Worm (Caenorhabditis elegans) whole organism, midembryonic: ENCODE data around the gene catp-6.

Experiments
- T22C8.4 ChIP-seq: fragments of 200-800 bp; sonication (Bioruptor generic); IDR thresholded peaks from 2 replicates; pipeline ENCODE4 v1.3.6; 2022; ENCODE audit warnings: missing genetic modification characterization, missing compliant biosample characterization
- cog-1 ChIP-seq: sonication (generic microtip); optimal IDR thresholded peaks from 2 replicates; lab custom pipeline; 2016; ENCODE audit warnings: missing genetic modification characterization, missing compliant biosample characterization
- flt-1 ChIP-seq: fragments of 200-800 bp; sonication (Bioruptor generic); IDR thresholded peaks from 2 replicates; pipeline ENCODE4 v1.3.6; 2022; ENCODE audit warnings: missing genetic modification characterization, missing compliant biosample characterization
- klf-2 ChIP-seq: fragments of 200-800 bp; sonication (Bioruptor generic); conservative IDR thresholded peaks from 2 replicates; pipeline ENCODE4 v1.3.6; 2022; ENCODE audit warnings: missing genetic modification reagents, missing genetic modification characterization, missing compliant biosample characterization
- med-1 ChIP-seq: sonication (generic microtip); optimal IDR thresholded peaks from 2 replicates; lab custom pipeline; 2017; ENCODE audit warnings: missing genetic modification characterization, mild to moderate bottlenecking, missing compliant biosample characterization, antibody characterized with exemption, missing genetic modification reagents; ENCODE audit not compliant: insufficient read depth
- ref-1 ChIP-seq: fragments of 200-800 bp; sonication (Bioruptor generic); conservative IDR thresholded peaks from 2 replicates; pipeline ENCODE4 v1.3.6; 2022; ENCODE audit warnings: missing genetic modification reagents, missing genetic modification characterization, missing compliant biosample characterization
- tab-1 ChIP-seq: fragments of 200-800 bp; sonication (Bioruptor generic); IDR thresholded peaks from 2 replicates; pipeline ENCODE4 v1.3.6; 2022; ENCODE audit warnings: missing genetic modification characterization, missing compliant biosample characterization
- ztf-23 ChIP-seq: fragments of 200-800 bp; sonication (Bioruptor generic); IDR thresholded peaks from 2 replicates; pipeline ENCODE4 v1.3.6; 2022; ENCODE audit warnings: missing genetic modification reagents, missing genetic modification characterization, missing compliant biosample characterization
- ztf-29 ChIP-seq: fragments of 200-800 bp; sonication (Bioruptor generic); IDR thresholded peaks from 2 replicates; pipeline ENCODE4 v1.3.6; 2022; ENCODE audit warnings: missing genetic modification reagents, missing genetic modification characterization, missing compliant biosample characterization

The catp-6 gene

DNA sequence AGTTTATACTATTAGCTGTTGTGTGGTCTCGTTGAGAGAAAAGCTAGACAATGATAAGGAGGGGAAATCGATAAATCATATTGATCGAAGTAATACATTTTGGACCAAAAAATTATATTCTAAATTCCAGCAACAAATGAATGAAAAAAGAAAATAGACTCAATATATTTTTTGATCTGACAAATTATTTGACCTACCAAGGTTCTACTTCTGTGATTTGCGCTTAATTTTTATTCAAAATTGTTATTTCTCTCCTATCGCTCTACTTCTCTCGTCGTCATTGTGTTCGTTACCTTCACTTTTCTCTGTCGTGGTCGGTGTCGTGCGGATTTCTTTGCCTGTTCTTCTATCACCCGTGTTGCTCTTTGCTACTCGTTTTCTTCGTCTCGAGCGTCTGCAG is 34.6 kb upstream of the catp-6 start:
- no peak for TF ChIP-seq ztf-29 (GFP tag; lab: Robert Waterston, UW)
- TF ChIP-seq ztf-23 (GFP tag; lab: Robert Waterston, UW), result no peak
- no peak for TF ChIP-seq T22C8.4
- TF ChIP-seq med-1, result no peak
- TF ChIP-seq tab-1 (GFP tag; lab: Robert Waterston, UW), result no peak
- TF ChIP-seq klf-2 (GFP tag; lab: Robert Waterston, UW), result no peak
- no peak for TF ChIP-seq ref-1
- TF ChIP-seq flt-1 (GFP tag; lab: Robert Waterston, UW), result no peak
- TF ChIP-seq cog-1 (tag; lab: Kevin White, UChicago), result no peak

DNA sequence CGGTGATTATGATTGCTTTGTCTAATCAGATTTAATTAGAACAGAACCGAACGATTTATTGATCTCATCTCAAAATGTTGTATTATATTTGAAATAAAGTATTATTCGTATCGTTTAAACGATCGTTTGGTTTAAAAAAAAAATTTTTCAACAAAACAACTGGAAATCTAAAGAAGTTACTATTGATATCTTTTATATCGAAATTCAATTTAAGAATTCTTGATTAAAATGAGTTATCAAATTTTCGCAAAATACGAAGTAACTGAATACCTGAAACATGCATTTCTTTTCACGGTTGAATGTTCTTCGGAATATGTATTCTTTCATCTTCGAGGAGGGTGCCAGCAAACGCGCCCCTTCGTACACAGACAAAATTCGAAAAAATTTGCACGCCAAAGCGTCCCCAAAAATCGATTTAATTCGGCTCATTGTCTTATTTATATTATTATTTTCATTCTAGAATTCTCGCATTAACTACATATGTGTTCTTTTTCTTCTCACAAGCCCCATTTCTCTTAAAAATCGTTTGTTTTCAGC is 33.6 kb upstream of the catp-6 start, which contains the start of gene npp-1:
Gene npp-1 (plus strand): TSS at position 537 of the 537 bp plus-strand sequence.
- no peak for TF ChIP-seq med-1
- no peak for TF ChIP-seq ref-1
- TF ChIP-seq klf-2 (GFP tag; lab: Robert Waterston, UW), result no peak
- TF ChIP-seq flt-1 (GFP tag; lab: Robert Waterston, UW), result no peak
- no peak for TF ChIP-seq cog-1 (tag; lab: Kevin White, UChicago)
- TF ChIP-seq T22C8.4, result no peak
- TF ChIP-seq ztf-23 (GFP tag; lab: Robert Waterston, UW), result no peak
- TF ChIP-seq tab-1 (GFP tag; lab: Robert Waterston, UW), result no peak
- TF ChIP-seq ztf-29 (GFP tag; lab: Robert Waterston, UW), result no peak

DNA sequence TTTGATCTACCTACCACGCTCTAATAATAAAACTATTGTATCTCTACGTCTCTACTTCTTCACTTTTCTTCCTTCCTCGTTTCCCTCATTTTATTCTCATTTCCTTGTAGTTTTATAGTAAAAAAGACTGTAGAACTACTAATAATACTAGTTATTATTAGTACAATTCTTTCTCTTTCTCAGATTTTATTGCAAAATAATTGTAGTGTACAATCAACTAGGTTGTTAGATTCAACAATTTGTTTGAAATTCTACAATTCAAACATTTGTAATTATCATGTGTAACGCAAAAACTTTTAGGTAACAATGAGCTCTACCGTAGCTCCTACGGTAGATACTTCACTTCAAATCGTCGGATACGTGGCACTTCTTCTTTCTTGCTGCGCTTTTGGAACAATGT is 31.3 kb upstream of the catp-6 start, which contains the start of gene K07F5.12:
Gene K07F5.12 (plus strand): TSS at position 301 of the 400 bp plus-strand sequence.
- TF ChIP-seq ref-1, result no peak
- TF ChIP-seq cog-1 (tag; lab: Kevin White, UChicago), result no peak
- TF ChIP-seq med-1, result no peak
- no peak for TF ChIP-seq tab-1 (GFP tag; lab: Robert Waterston, UW)
- no peak for TF ChIP-seq ztf-29 (GFP tag; lab: Robert Waterston, UW)
- TF ChIP-seq ztf-23 (GFP tag; lab: Robert Waterston, UW), result no peak
- TF ChIP-seq klf-2 (GFP tag; lab: Robert Waterston, UW), result no peak
- no peak for TF ChIP-seq flt-1 (GFP tag; lab: Robert Waterston, UW)

DNA sequence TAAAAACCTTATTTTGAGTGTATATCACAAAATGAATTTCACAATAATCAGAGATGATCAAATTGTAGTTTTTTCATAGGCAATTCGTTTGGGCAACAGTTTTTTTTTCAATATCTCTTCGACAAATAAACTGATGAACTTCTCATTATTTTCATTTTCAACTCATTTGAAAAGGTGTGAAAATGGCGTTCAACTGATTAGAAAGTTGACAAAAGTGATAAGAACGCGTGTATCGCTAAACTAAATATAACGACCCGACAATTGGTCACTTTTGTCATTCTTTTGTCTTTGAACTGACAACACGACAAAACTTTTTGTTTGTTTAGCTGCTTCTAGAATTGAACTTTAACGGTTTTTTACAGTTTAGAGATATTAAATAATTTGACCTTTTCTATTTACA is 30.6 kb upstream of the catp-6 start:
- TF ChIP-seq cog-1 (tag; lab: Kevin White, UChicago) (no peak), T22C8.4 (no peak), ztf-29 (GFP tag; lab: Robert Waterston, UW) (no peak), med-1 (no peak)

DNA sequence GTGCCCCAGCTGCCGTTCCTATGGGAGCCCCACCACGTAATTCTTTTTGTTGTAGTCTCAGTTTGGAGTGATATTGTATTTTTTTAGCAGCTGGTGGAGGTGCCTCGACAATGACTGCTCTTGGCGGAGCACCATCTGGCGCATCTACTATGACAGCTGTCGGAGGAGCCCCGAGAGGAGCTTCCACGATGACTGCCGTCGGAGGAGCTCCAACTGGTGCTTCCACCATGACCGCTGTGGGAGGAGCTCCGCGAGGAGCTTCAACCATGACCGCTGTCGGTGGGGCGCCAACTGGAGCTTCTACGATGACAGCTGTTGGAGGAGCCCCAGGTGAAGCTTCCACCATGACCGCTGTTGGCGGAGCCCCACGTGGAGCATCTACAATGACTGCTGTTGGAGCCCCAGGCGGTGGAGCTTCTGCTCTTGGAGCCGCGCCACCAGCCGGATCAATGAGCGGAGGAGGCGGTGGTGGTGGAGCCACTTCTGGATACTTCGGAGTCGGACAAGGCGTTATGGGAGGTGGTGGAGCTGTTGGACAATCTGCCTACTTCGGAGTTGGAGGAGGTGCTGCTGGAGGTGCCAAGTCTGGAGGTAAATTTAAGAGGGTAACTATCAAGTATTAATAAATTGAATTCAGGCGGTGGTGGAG is 28.6 kb upstream of the catp-6 start:
- TF ChIP-seq ref-1, result no peak
- TF ChIP-seq tab-1 (GFP tag; lab: Robert Waterston, UW), result no peak
- no peak for TF ChIP-seq ztf-29 (GFP tag; lab: Robert Waterston, UW)
- no peak for TF ChIP-seq flt-1 (GFP tag; lab: Robert Waterston, UW)

DNA sequence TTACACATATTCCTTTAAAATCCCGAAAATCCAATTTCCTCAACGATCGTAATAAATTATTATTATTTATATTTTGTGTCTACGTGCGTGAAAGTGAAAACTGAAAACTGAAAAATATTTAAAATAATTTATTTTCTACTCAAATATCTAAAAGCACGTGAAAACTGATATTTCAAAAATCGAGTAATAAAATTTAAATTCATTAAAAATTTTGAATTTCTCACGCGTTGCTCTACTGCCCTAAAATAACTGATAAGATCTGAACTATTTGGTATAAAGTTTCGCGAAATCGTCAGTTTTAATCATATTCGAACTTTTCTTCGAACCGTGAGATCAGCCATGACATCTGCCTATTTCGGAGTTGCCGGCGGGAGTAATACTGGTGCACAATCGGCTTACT is 27.9 kb upstream of the catp-6 start, which contains the start of gene ssq-1:
Gene ssq-1 (plus strand): TSS at position 301 of the 400 bp plus-strand sequence.
- TF ChIP-seq ztf-29 (GFP tag; lab: Robert Waterston, UW), result no peak
- no peak for TF ChIP-seq klf-2 (GFP tag; lab: Robert Waterston, UW)
- TF ChIP-seq ref-1, result no peak
- TF ChIP-seq med-1, result no peak
- TF ChIP-seq ztf-23 (GFP tag; lab: Robert Waterston, UW), result no peak
- TF ChIP-seq flt-1 (GFP tag; lab: Robert Waterston, UW), result no peak
- no peak for TF ChIP-seq cog-1 (tag; lab: Kevin White, UChicago)
- TF ChIP-seq tab-1 (GFP tag; lab: Robert Waterston, UW), result no peak
- TF ChIP-seq T22C8.4, result no peak

DNA sequence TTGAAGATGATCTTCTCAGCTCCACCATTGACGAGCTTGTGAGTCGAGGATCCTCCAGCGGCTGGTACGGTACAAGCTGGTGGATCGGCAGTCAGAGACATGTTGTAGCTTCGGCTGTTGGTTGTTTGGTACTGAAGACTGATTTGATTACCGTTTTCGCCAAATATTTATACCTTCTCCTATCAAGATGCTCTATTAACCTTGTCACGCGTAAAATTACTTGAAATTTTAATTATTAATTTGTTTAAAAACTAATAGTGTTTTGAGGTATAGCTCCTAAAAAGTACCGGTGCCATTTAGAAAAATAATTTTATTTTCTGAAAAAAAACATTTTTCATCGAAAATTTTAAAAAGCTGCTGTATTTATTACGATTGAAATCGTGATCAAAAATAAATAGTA is 26.6 kb upstream of the catp-6 start, which contains the start of gene ssp-10:
Gene ssp-10 (minus strand): TSS at position 101 of the 400 bp plus-strand sequence.
- TF ChIP-seq ztf-29 (GFP tag; lab: Robert Waterston, UW) (no peak), klf-2 (GFP tag; lab: Robert Waterston, UW) (no peak), T22C8.4 (no peak), tab-1 (GFP tag; lab: Robert Waterston, UW) (no peak), cog-1 (tag; lab: Kevin White, UChicago) (no peak), flt-1 (GFP tag; lab: Robert Waterston, UW) (no peak), ref-1 (no peak), med-1 (no peak), ztf-23 (GFP tag; lab: Robert Waterston, UW) (no peak)

DNA sequence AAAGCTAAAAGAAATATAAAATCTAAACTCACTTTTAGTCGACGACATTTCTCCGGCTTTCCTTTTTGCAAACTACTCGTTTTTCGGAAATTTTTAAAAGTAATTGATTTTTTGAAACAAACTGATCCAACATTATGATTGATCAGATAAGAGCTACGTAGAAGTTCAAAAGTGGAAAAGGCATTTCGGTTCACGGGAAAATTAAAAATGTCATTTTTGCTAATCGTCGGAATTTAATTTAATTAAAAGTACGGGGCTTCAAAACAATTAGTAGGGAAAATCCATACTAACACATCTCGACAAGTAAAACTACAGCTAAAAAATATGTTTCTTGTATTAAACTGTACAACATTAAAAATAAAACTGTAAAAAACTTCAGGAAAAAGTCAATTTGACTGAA is 25.2 kb upstream of the catp-6 start, which contains the start of gene K07F5.8:
Gene K07F5.8 (minus strand): TSS at position 101 of the 400 bp plus-strand sequence.
- TF ChIP-seq ztf-23 (GFP tag; lab: Robert Waterston, UW) (no peak), flt-1 (GFP tag; lab: Robert Waterston, UW) (no peak), cog-1 (tag; lab: Kevin White, UChicago) (no peak), ref-1 (no peak)

DNA sequence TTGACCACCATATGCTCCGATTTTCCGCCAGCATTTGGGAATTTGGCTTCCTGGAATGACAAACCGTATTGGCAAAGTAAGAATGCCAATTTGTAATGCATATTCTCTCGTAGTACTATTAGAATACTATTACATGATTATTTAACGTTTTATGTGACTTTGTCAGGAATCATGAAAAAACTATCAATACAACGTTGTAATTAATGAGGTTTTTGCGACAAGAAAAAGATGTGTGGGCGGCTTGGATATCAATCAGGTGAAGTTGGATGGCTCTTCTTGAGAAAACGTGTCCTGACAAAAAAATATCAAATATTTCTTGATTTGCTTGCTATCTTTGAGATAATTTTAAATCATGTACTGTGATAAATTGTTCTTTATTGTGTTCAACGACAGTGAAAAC is 23.7 kb upstream of the catp-6 start, which contains the start of gene K07F5.7:
Gene K07F5.7 (minus strand): TSS at position 101 of the 400 bp plus-strand sequence.
- TF ChIP-seq klf-2 (GFP tag; lab: Robert Waterston, UW), result no peak
- no peak for TF ChIP-seq med-1
- TF ChIP-seq T22C8.4, result no peak
- TF ChIP-seq ztf-23 (GFP tag; lab: Robert Waterston, UW), result no peak
- TF ChIP-seq ztf-29 (GFP tag; lab: Robert Waterston, UW), result no peak
- no peak for TF ChIP-seq ref-1
- no peak for TF ChIP-seq cog-1 (tag; lab: Kevin White, UChicago)
- TF ChIP-seq tab-1 (GFP tag; lab: Robert Waterston, UW), result no peak
- no peak for TF ChIP-seq flt-1 (GFP tag; lab: Robert Waterston, UW)

DNA sequence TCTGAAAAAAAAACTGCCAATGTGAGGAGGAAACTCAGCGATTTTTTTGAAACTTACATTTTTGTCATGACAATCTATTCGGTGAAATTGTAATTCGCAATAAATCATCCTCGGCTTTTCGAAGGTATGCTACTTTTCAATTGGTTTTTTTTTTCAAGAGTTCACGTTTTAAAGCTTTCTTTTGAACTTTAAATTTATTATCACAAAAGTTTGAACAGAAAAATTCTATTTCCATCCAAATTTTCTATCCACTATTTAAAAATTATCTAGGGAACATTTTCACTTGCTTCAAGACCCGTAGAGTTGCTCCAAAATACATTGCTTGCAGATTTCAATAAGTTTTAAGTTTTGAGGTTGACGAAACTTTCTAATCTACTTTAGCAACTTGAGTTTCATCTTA is 22.2 kb upstream of the catp-6 start, which contains the start of gene K07F5.6:
Gene K07F5.6 (minus strand): TSS at position 101 of the 400 bp plus-strand sequence.
- TF ChIP-seq ztf-29 (GFP tag; lab: Robert Waterston, UW), result no peak
- no peak for TF ChIP-seq ztf-23 (GFP tag; lab: Robert Waterston, UW)
- no peak for TF ChIP-seq flt-1 (GFP tag; lab: Robert Waterston, UW)
- no peak for TF ChIP-seq T22C8.4
- no peak for TF ChIP-seq ref-1
- TF ChIP-seq med-1, result no peak
- TF ChIP-seq cog-1 (tag; lab: Kevin White, UChicago), result no peak
- TF ChIP-seq tab-1 (GFP tag; lab: Robert Waterston, UW), result no peak
- TF ChIP-seq klf-2 (GFP tag; lab: Robert Waterston, UW), result no peak
